Fruit fly (Drosophila melanogaster): Measurements from ENCODE around the gene Men.

Gene Men

dm6 chr3R:12697571-12698039, 24.6 kb downstream of the Men start:
- TF ChIP-seq CG11617 (GFP tag; optimal IDR thresholded peaks at IDR 0.05) (no peak), CG14711 (tag; optimal IDR thresholded peaks at IDR 0.05) (no peak), CG7045 (GFP tag; optimal IDR thresholded peaks at IDR 0.05) (no peak), ovo (GFP tag; optimal IDR thresholded peaks at IDR 0.05) (no peak), Mnt (GFP tag; optimal IDR thresholded peaks at IDR 0.05) (peak; percentile 56), CG1620 (GFP tag; optimal IDR thresholded peaks at IDR 0.05) (no peak), Clk (GFP tag; optimal IDR thresholded peaks at IDR 0.05) (no peak), CG7101 (tag; optimal IDR thresholded peaks at IDR 0.05) (no peak), tj (GFP tag; optimal IDR thresholded peaks at IDR 0.05) (no peak), bab1 (GFP tag; optimal IDR thresholded peaks at IDR 0.05) (peak; percentile 33), pad (GFP tag; optimal IDR thresholded peaks at IDR 0.05) (no peak), CG5204 (GFP tag; optimal IDR thresholded peaks at IDR 0.05) (no peak), CG33017 (tag; optimal IDR thresholded peaks at IDR 0.05) (no peak), CG12768 (GFP tag; optimal IDR thresholded peaks at IDR 0.05) (no peak), cnc (optimal IDR thresholded peaks at IDR 0.05) (no peak), kay (GFP tag; ENCODE audit: borderline replicate concordance) (peak; percentile 39), cic (GFP tag; optimal IDR thresholded peaks at IDR 0.05) (peak; percentile 37), Hr96 (GFP tag; optimal IDR thresholded peaks at IDR 0.05) (no peak), toe (GFP tag; optimal IDR thresholded peaks at IDR 0.05) (no peak), Crg-1 (GFP tag; optimal IDR thresholded peaks at IDR 0.05) (no peak)

dm6 chr3R:12697022-12697421, 25.2 kb downstream of the Men start, which contains the start of gene Past1:
TSS of gene Past1 (plus strand) at chr3R:12697322.
- TF ChIP-seq CG12768 (GFP tag; optimal IDR thresholded peaks at IDR 0.05) = no peak
- TF ChIP-seq bab1 (GFP tag; optimal IDR thresholded peaks at IDR 0.05) = no peak
- no peak for TF ChIP-seq cic (GFP tag; optimal IDR thresholded peaks at IDR 0.05)
- no peak for TF ChIP-seq CG7101 (tag; optimal IDR thresholded peaks at IDR 0.05)
- TF ChIP-seq CG7045 (GFP tag; optimal IDR thresholded peaks at IDR 0.05) = no peak
- no peak for TF ChIP-seq tj (GFP tag; optimal IDR thresholded peaks at IDR 0.05)
- no peak for TF ChIP-seq CG33017 (tag; optimal IDR thresholded peaks at IDR 0.05)
- no peak for TF ChIP-seq Mnt (GFP tag; optimal IDR thresholded peaks at IDR 0.05)
- no peak for TF ChIP-seq Clk (GFP tag; optimal IDR thresholded peaks at IDR 0.05)
- TF ChIP-seq pad (GFP tag; optimal IDR thresholded peaks at IDR 0.05) = no peak
- TF ChIP-seq CG5204 (GFP tag; optimal IDR thresholded peaks at IDR 0.05) = no peak
- TF ChIP-seq CG1620 (GFP tag; optimal IDR thresholded peaks at IDR 0.05) = no peak
- TF ChIP-seq kay (GFP tag; ENCODE audit: borderline replicate concordance) = no peak
- TF ChIP-seq toe (GFP tag; optimal IDR thresholded peaks at IDR 0.05) = no peak
- no peak for TF ChIP-seq ovo (GFP tag; optimal IDR thresholded peaks at IDR 0.05)
- TF ChIP-seq cnc (optimal IDR thresholded peaks at IDR 0.05) = no peak
- no peak for TF ChIP-seq CG14711 (tag; optimal IDR thresholded peaks at IDR 0.05)
- TF ChIP-seq Crg-1 (GFP tag; optimal IDR thresholded peaks at IDR 0.05) = no peak

- TF ChIP-seq kay (GFP tag; ENCODE audit: borderline replicate concordance) (peak; percentile 79), CG14711 (tag; optimal IDR thresholded peaks at IDR 0.05) (no peak)
Observed at dm6 chr3R:12694742-12695141, 27.5 kb downstream of the Men start, which contains the start of the genes CG14391 and NijC. TSS of gene CG14391 (minus strand) at chr3R:12694842. TSS of gene NijC (plus strand) at chr3R:12695129.

dm6 chr3R:12692497-12692896, 29.7 kb downstream of the Men start, which contains the start of gene CG31347:
TSS of gene CG31347 (minus strand) at chr3R:12692597.
- TF ChIP-seq CG12768 (GFP tag; optimal IDR thresholded peaks at IDR 0.05) = no peak
- TF ChIP-seq CG7101 (tag; optimal IDR thresholded peaks at IDR 0.05) = no peak
- TF ChIP-seq toe (GFP tag; optimal IDR thresholded peaks at IDR 0.05) = no peak
- TF ChIP-seq CG11617 (GFP tag; optimal IDR thresholded peaks at IDR 0.05) = no peak
- TF ChIP-seq pad (GFP tag; optimal IDR thresholded peaks at IDR 0.05) = no peak
- no peak for TF ChIP-seq CG14711 (tag; optimal IDR thresholded peaks at IDR 0.05)
- TF ChIP-seq cic (GFP tag; optimal IDR thresholded peaks at IDR 0.05) = no peak
- no peak for TF ChIP-seq ovo (GFP tag; optimal IDR thresholded peaks at IDR 0.05)
- no peak for TF ChIP-seq Mnt (GFP tag; optimal IDR thresholded peaks at IDR 0.05)
- TF ChIP-seq kay (GFP tag; ENCODE audit: borderline replicate concordance) = no peak
- TF ChIP-seq Clk (GFP tag; optimal IDR thresholded peaks at IDR 0.05) = no peak
- TF ChIP-seq Hr96 (GFP tag; optimal IDR thresholded peaks at IDR 0.05) = no peak
- TF ChIP-seq bab1 (GFP tag; optimal IDR thresholded peaks at IDR 0.05) = no peak
- TF ChIP-seq CG5204 (GFP tag; optimal IDR thresholded peaks at IDR 0.05) = no peak
- TF ChIP-seq Crg-1 (GFP tag; optimal IDR thresholded peaks at IDR 0.05) = no peak
- no peak for TF ChIP-seq CG7045 (GFP tag; optimal IDR thresholded peaks at IDR 0.05)
- no peak for TF ChIP-seq CG1620 (GFP tag; optimal IDR thresholded peaks at IDR 0.05)
- no peak for TF ChIP-seq tj (GFP tag; optimal IDR thresholded peaks at IDR 0.05)

- peak; percentile 4 for TF ChIP-seq bab1 (GFP tag; optimal IDR thresholded peaks at IDR 0.05)
- no peak for TF ChIP-seq CG33017 (tag; optimal IDR thresholded peaks at IDR 0.05)
Observed at dm6 chr3R:12691422-12692101, 30.7 kb downstream of the Men start, which contains the start of gene Arp1. TSS of gene Arp1 (plus strand) at chr3R:12691743.

dm6 chr3R:12688672-12689417, 33.4 kb downstream of the Men start, which contains the start of gene kar:
TSS of gene kar (minus strand) at chr3R:12689367.
- TF ChIP-seq tj (GFP tag; optimal IDR thresholded peaks at IDR 0.05) (peak; percentile 100), cic (GFP tag; optimal IDR thresholded peaks at IDR 0.05) (peak; percentile 3), CG33017 (tag; optimal IDR thresholded peaks at IDR 0.05) (peak; percentile 15), CG7101 (tag; optimal IDR thresholded peaks at IDR 0.05) (no peak), Mnt (GFP tag; optimal IDR thresholded peaks at IDR 0.05) (peak; percentile 88), ovo (GFP tag; optimal IDR thresholded peaks at IDR 0.05) (no peak)
